Fruit fly (Drosophila melanogaster) whole organism, embryonic: ENCODE results near the gene CG14282.

Source experiments
- Ada2b ChIP-seq: fragments of 200-800 bp; sonication (Bioruptor generic); IDR thresholded peaks from 2 replicates; pipeline ENCODE4 v1.3.6; 2022; ENCODE audit warnings: missing biosample characterization, missing genetic modification characterization
- Blimp-1 ChIP-seq: fragments of 200-800 bp; sonication (Bioruptor generic); optimal IDR thresholded peaks from 3 replicates; lab custom pipeline; 2018; ENCODE audit warnings: missing biosample characterization, missing genetic modification characterization, mild to moderate bottlenecking, moderate library complexity, missing genetic modification reagents
- BtbVII ChIP-seq: fragments of 200-800 bp; sonication (Bioruptor generic); optimal IDR thresholded peaks from 3 replicates; lab custom pipeline; 2017; ENCODE audit warnings: missing biosample characterization, mild to moderate bottlenecking, missing genetic modification characterization
- Bteb2 ChIP-seq: fragments of 200-800 bp; sonication (Bioruptor generic); optimal IDR thresholded peaks from 2 replicates; lab custom pipeline; 2016; ENCODE audit warnings: missing biosample characterization, missing genetic modification characterization
- CG1024 ChIP-seq: fragments of 200-800 bp; sonication (Bioruptor generic); IDR thresholded peaks from 2 replicates; pipeline ENCODE4 v1.3.6; 2022; ENCODE audit warnings: missing biosample characterization, missing genetic modification characterization
- CG10267 ChIP-seq: fragments of 200-800 bp; sonication (Bioruptor generic); optimal IDR thresholded peaks from 2 replicates; lab custom pipeline; 2018; ENCODE audit warnings: missing biosample characterization, mild to moderate bottlenecking, missing genetic modification characterization, moderate library complexity
- CG10543 ChIP-seq: fragments of 200-800 bp; sonication (Bioruptor generic); optimal IDR thresholded peaks from 3 replicates; lab custom pipeline; 2017; ENCODE audit warnings: missing biosample characterization, mild to moderate bottlenecking, missing genetic modification characterization, moderate library complexity
- CG12155 ChIP-seq: fragments of 200-800 bp; sonication (Bioruptor generic); optimal IDR thresholded peaks from 3 replicates; lab custom pipeline; 2016; ENCODE audit warnings: missing biosample characterization, missing genetic modification characterization
- CG1602 ChIP-seq: fragments of 200-800 bp; sonication (Bioruptor generic); optimal IDR thresholded peaks from 3 replicates; lab custom pipeline; 2016; ENCODE audit warnings: missing biosample characterization, missing genetic modification characterization
- CG1603 ChIP-seq: fragments of 200-800 bp; sonication (Bioruptor generic); optimal IDR thresholded peaks from 2 replicates; lab custom pipeline; 2019; ENCODE audit warnings: missing biosample characterization, mild to moderate bottlenecking, missing genetic modification characterization, moderate library complexity
- CG16815 ChIP-seq: fragments of 200-800 bp; sonication (Bioruptor generic); optimal IDR thresholded peaks from 3 replicates; lab custom pipeline; 2017; ENCODE audit warnings: missing biosample characterization, mild to moderate bottlenecking, missing genetic modification characterization
- CG17328 ChIP-seq: fragments of 200-800 bp; sonication (Bioruptor generic); IDR thresholded peaks from 2 replicates; pipeline ENCODE4 v1.3.6; 2022; ENCODE audit warnings: missing biosample characterization, missing genetic modification characterization
- CG18476 ChIP-seq: fragments of 200-800 bp; sonication (Bioruptor generic); optimal IDR thresholded peaks from 2 replicates; lab custom pipeline; 2016; ENCODE audit warnings: missing biosample characterization, mild to moderate bottlenecking, missing genetic modification characterization
- CG18599 ChIP-seq: fragments of 200-800 bp; sonication (Bioruptor generic); optimal IDR thresholded peaks from 3 replicates; lab custom pipeline; 2017; ENCODE audit warnings: missing biosample characterization, missing genetic modification characterization, mild to moderate bottlenecking, moderate library complexity, missing genetic modification reagents
- CG18619 ChIP-seq: fragments of 200-800 bp; sonication (Bioruptor generic); optimal IDR thresholded peaks from 3 replicates; lab custom pipeline; 2017; ENCODE audit warnings: missing biosample characterization, mild to moderate bottlenecking, missing genetic modification characterization
- CG2889 ChIP-seq: fragments of 200-800 bp; sonication (Bioruptor generic); IDR thresholded peaks from 3 replicates; pipeline ENCODE4 v1.3.6; 2022; ENCODE audit warnings: missing biosample characterization, missing genetic modification characterization
- CG32772 ChIP-seq: fragments of 200-800 bp; sonication (Bioruptor generic); IDR thresholded peaks from 2 replicates; pipeline ENCODE4 v1.3.6; 2022; ENCODE audit warnings: missing biosample characterization, missing genetic modification characterization
- CG3726 ChIP-seq: fragments of 200-800 bp; sonication (Bioruptor generic); IDR thresholded peaks from 3 replicates; pipeline ENCODE4, ENCODE4 v1.3.6; 2022; ENCODE audit warnings: missing biosample characterization, missing genetic modification characterization
- CG6689 ChIP-seq: fragments of 200-800 bp; sonication (Bioruptor generic); IDR thresholded peaks from 2 replicates; pipeline ENCODE4 v1.3.6; 2022; ENCODE audit warnings: missing biosample characterization, missing genetic modification characterization
- CG8290 ChIP-seq, 3 experiments: fragments of 200-800 bp; sonication (Bioruptor generic); optimal IDR thresholded peaks; 2 replicates each; lab custom pipeline; 2016 to 2019; ENCODE audit warnings: missing biosample characterization in 3 of 3, missing genetic modification characterization in 3 of 3, mild to moderate bottlenecking in 2 of 3, moderate library complexity in 1 of 3
- CG8944 ChIP-seq: fragments of 200-800 bp; sonication (Bioruptor generic); optimal IDR thresholded peaks from 3 replicates; lab custom pipeline; 2016; ENCODE audit warnings: missing biosample characterization, missing genetic modification characterization
- Dp ChIP-seq: fragments of 200-800 bp; sonication (Bioruptor generic); optimal IDR thresholded peaks from 2 replicates; lab custom pipeline; 2018; ENCODE audit warnings: missing biosample characterization, mild to moderate bottlenecking, missing genetic modification characterization, moderate library complexity
- E2f2 ChIP-seq: fragments of 200-800 bp; sonication (Bioruptor generic); IDR thresholded peaks from 2 replicates; pipeline ENCODE4 v1.3.6; 2022; ENCODE audit warnings: missing biosample characterization, missing genetic modification characterization
- Fer1 ChIP-seq: fragments of 200-800 bp; sonication (Bioruptor generic); optimal IDR thresholded peaks from 2 replicates; lab custom pipeline; 2017; ENCODE audit warnings: missing biosample characterization, mild to moderate bottlenecking, missing genetic modification characterization
- Hmr ChIP-seq: fragments of 200-800 bp; sonication (Bioruptor generic); optimal IDR thresholded peaks from 3 replicates; lab custom pipeline; 2017; ENCODE audit warnings: mild to moderate bottlenecking, missing biosample characterization, missing genetic modification reagents, missing genetic modification characterization
- MESR4 ChIP-seq: fragments of 200-800 bp; sonication (Bioruptor generic); optimal IDR thresholded peaks from 2 replicates; lab custom pipeline; 2018; ENCODE audit warnings: missing biosample characterization, mild to moderate bottlenecking, missing genetic modification characterization, moderate library complexity
- Med ChIP-seq: fragments of 200-800 bp; sonication (Bioruptor generic); peaks from one replicate; lab custom pipeline; 2016; ENCODE audit warnings: missing biosample characterization, missing genetic modification characterization, mild to moderate bottlenecking, inconsistent platforms, moderate library complexity
- PHDP ChIP-seq: fragments of 200-800 bp; sonication (Bioruptor generic); optimal IDR thresholded peaks from 3 replicates; lab custom pipeline; 2018; ENCODE audit warnings: missing biosample characterization, mild to moderate bottlenecking, missing genetic modification characterization, moderate library complexity
- Six4 ChIP-seq: fragments of 200-800 bp; sonication (Bioruptor generic); optimal IDR thresholded peaks from 2 replicates; lab custom pipeline; 2016; ENCODE audit warnings: missing biosample characterization, missing genetic modification characterization
- Usf ChIP-seq: fragments of 200-800 bp; sonication (Bioruptor generic); optimal IDR thresholded peaks from 2 replicates; lab custom pipeline; 2017; ENCODE audit warnings: missing genotype, missing biosample characterization, missing genetic modification characterization
- ato ChIP-seq: fragments of 200-800 bp; sonication (Bioruptor generic); IDR thresholded peaks from 2 replicates; pipeline ENCODE4 v1.3.6; 2022; ENCODE audit warnings: missing biosample characterization, missing genetic modification characterization; ENCODE audit not compliant: partially characterized antibody
- bab2 ChIP-seq: fragments of 200-800 bp; sonication (Bioruptor generic); optimal IDR thresholded peaks from 2 replicates; lab custom pipeline; 2016; ENCODE audit warnings: missing biosample characterization, missing genetic modification characterization
- bbx ChIP-seq: fragments of 200-800 bp; sonication (Bioruptor generic); IDR thresholded peaks from 2 replicates; pipeline ENCODE4 v1.3.6; 2022; ENCODE audit warnings: missing biosample characterization, missing genetic modification characterization; ENCODE audit not compliant: partially characterized antibody
- crp ChIP-seq, 2 experiments: fragments of 200-800 bp; sonication (Bioruptor generic); optimal IDR thresholded peaks; 2 replicates in 1 of 2; 3 replicates in 1 of 2; lab custom pipeline; 2017; ENCODE audit warnings: missing biosample characterization in 2 of 2, missing genetic modification characterization in 2 of 2, mild to moderate bottlenecking in 1 of 2, moderate library complexity in 1 of 2
- dpn ChIP-seq, 2 experiments: fragments of 200-800 bp; sonication (Bioruptor generic); optimal IDR thresholded peaks; 3 replicates each; lab custom pipeline; 2016; ENCODE audit warnings: missing biosample characterization in 2 of 2, missing genetic modification characterization in 2 of 2
- gcm ChIP-seq: fragments of 200-800 bp; sonication (Bioruptor generic); optimal IDR thresholded peaks from 2 replicates; lab custom pipeline; 2019; ENCODE audit warnings: missing biosample characterization, mild to moderate bottlenecking, missing genetic modification characterization, moderate library complexity
- kni ChIP-seq: fragments of 200-800 bp; sonication (Bioruptor generic); optimal IDR thresholded peaks from 3 replicates; lab custom pipeline; 2017; ENCODE audit warnings: mild to moderate bottlenecking, missing biosample characterization, missing genetic modification reagents, missing genetic modification characterization
- mirr ChIP-seq: fragments of 200-800 bp; sonication (Bioruptor generic); optimal IDR thresholded peaks from 3 replicates; lab custom pipeline; 2018; ENCODE audit warnings: missing biosample characterization, mild to moderate bottlenecking, missing genetic modification characterization
- pho ChIP-seq: fragments of 200-800 bp; sonication (Bioruptor generic); optimal IDR thresholded peaks from 2 replicates; lab custom pipeline; 2016; ENCODE audit warnings: missing biosample characterization, missing genetic modification characterization
- ranshi ChIP-seq: fragments of 200-800 bp; sonication (Bioruptor generic); IDR thresholded peaks from 2 replicates; pipeline ENCODE4 v1.3.6; 2022; ENCODE audit warnings: missing biosample characterization, missing genetic modification characterization
- scrt ChIP-seq: fragments of 200-800 bp; sonication (Bioruptor generic); optimal IDR thresholded peaks from 2 replicates; lab custom pipeline; 2018; ENCODE audit warnings: missing biosample characterization, mild to moderate bottlenecking, missing genetic modification characterization, moderate library complexity
- sd ChIP-seq: fragments of 200-800 bp; sonication (Bioruptor generic); optimal IDR thresholded peaks from 3 replicates; lab custom pipeline; 2018; ENCODE audit warnings: missing biosample characterization, mild to moderate bottlenecking, missing genetic modification characterization, moderate library complexity
- shn ChIP-seq: fragments of 200-800 bp; sonication (Bioruptor generic); optimal IDR thresholded peaks from 3 replicates; lab custom pipeline; 2016; ENCODE audit warnings: missing biosample characterization, missing genetic modification characterization
- sisA ChIP-seq: fragments of 200-800 bp; sonication (Bioruptor generic); IDR thresholded peaks from 2 replicates; pipeline ENCODE4 v1.3.6; 2022; ENCODE audit warnings: missing biosample characterization, missing genetic modification characterization
- slp2 ChIP-seq: fragments of 200-800 bp; sonication (Bioruptor generic); optimal IDR thresholded peaks from 2 replicates; lab custom pipeline; 2016; ENCODE audit warnings: missing biosample characterization, missing genetic modification characterization
- sug ChIP-seq: fragments of 200-800 bp; optimal IDR thresholded peaks from 2 replicates; lab custom pipeline; 2019; ENCODE audit warnings: missing biosample characterization, mild to moderate bottlenecking, missing genetic modification characterization, moderate library complexity
- tgo ChIP-seq: fragments of 200-800 bp; sonication (Bioruptor generic); IDR thresholded peaks from 3 replicates; pipeline ENCODE4 v1.3.6; 2022; ENCODE audit warnings: missing biosample characterization, missing genetic modification characterization
- trem ChIP-seq: fragments of 200-800 bp; optimal IDR thresholded peaks from 3 replicates; lab custom pipeline; 2019; ENCODE audit warnings: missing biosample characterization, mild to moderate bottlenecking, missing genetic modification characterization, moderate library complexity

Gene CG14282

DNA sequence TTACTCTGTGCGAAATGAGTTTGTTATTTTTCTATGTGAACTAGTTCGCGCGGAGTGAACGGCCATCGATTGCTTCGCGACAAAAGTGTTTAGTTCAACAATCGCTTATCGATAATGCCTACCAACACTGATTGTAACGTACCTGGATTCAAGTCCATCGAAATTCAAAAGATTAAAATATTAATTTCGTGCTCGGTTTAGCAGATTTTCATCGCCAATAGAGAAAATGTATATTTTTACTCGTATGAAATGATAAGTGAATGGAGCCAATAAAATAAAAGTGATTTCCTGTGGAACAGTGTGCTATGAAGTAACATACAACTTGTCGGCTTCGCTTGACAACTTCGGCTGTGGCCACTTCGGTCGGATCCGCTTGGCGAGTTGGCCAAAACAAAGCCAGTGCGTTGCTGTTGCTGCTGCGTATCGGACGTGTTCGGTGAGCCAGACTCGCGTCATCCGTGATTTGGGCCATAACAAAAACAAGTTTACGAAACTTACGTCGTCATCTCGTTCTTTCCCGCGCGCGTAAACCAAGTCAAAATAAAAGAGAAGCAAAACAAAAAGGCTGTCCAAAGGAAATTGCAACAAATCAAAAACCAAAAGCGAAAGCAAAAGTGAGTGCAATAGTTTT, 3.6 kb downstream of the CG14282 start, which contains the start of the genes CG5555 and myd (continued):
- TF ChIP-seq CG17328 (GFP tag; lab: Robert Waterston, UW), result peak; percentile 53
- TF ChIP-seq bab2 (GFP tag; lab: Kevin White, UChicago), result peak; percentile 27
- TF ChIP-seq mirr (GFP tag; lab: Kevin White, UChicago), result peak; percentile 21
- no peak for TF ChIP-seq Ada2b
- peak in 1 of 2 experiments; percentile 4 for TF ChIP-seq crp (GFP tag; optimal IDR thresholded peaks at IDR 0.05; lab: Kevin White, UChicago)
- peak; percentile 52 for TF ChIP-seq CG12155
- peak; percentile 21 for TF ChIP-seq CG18619 (GFP tag; lab: Kevin White, UChicago)
- TF ChIP-seq CG6689, result no peak
- peak; percentile 21 for TF ChIP-seq BtbVII (GFP tag; lab: Kevin White, UChicago)
- TF ChIP-seq Bteb2 (GFP tag; lab: Kevin White, UChicago), result peak; percentile 35
- no peak for TF ChIP-seq CG3726 (GFP tag; lab: Robert Waterston, UW)
- no peak for TF ChIP-seq CG1602 (GFP tag; lab: Kevin White, UChicago)
- no peak for TF ChIP-seq CG18476 (GFP tag; lab: Kevin White, UChicago)
- TF ChIP-seq CG1603, result peak; percentile 56
- TF ChIP-seq CG16815 (GFP tag; lab: Kevin White, UChicago), result no peak
- TF ChIP-seq dpn (GFP tag; optimal IDR thresholded peaks at IDR 0.05; lab: Kevin White, UChicago), result peak; percentile 40 to 50
- peak; percentile 64; the same call in 2 of the 3 replicates for TF ChIP-seq CG2889 (GFP tag; lab: Robert Waterston, UW)
- TF ChIP-seq kni (GFP tag; lab: Kevin White, UChicago), result peak; percentile 3
- peak; percentile 73 for TF ChIP-seq pho (GFP tag; lab: Kevin White, UChicago)
- TF ChIP-seq Med (GFP tag; lab: Kevin White, UChicago), result peak; percentile 93
- TF ChIP-seq MESR4 (GFP tag; lab: Kevin White, UChicago), result peak; percentile 53
- peak; percentile 5 for TF ChIP-seq gcm
- TF ChIP-seq Six4, result peak; percentile 2
- TF ChIP-seq slp2 (GFP tag; lab: Kevin White, UChicago), result peak; percentile 1
- TF ChIP-seq Fer1 (GFP tag; lab: Kevin White, UChicago), result peak; percentile 55
- TF ChIP-seq CG32772, result no peak
- TF ChIP-seq tgo (GFP tag; lab: Robert Waterston, UW), result peak; percentile 35; the same call in 2 of the 3 replicates
- no peak for TF ChIP-seq CG1024
- TF ChIP-seq CG10267 (tag; lab: Kevin White, UChicago), result peak; percentile 95
- TF ChIP-seq sd (tag; lab: Kevin White, UChicago), result peak; percentile 15
- TF ChIP-seq trem (tag; lab: Kevin White, UChicago), result peak; percentile 36
- peak; percentile 86 for TF ChIP-seq E2f2
- TF ChIP-seq sug (tag; lab: Kevin White, UChicago), result no peak
- TF ChIP-seq PHDP (tag; lab: Kevin White, UChicago), result peak; percentile 63
- TF ChIP-seq CG18599 (GFP tag; lab: Kevin White, UChicago), result peak; percentile 53
- TF ChIP-seq CG8944, result no peak
- TF ChIP-seq shn (GFP tag; lab: Kevin White, UChicago), result peak; percentile 13
- TF ChIP-seq CG8290 (GFP tag; optimal IDR thresholded peaks at IDR 0.05; lab: Kevin White, UChicago), result no peak
- peak in 1 of 2 experiments; percentile 63 for TF ChIP-seq CG8290 (tag; optimal IDR thresholded peaks at IDR 0.05; lab: Kevin White, UChicago)
- TF ChIP-seq Usf (GFP tag; lab: Kevin White, UChicago), result no peak
- TF ChIP-seq ranshi (GFP tag; lab: Robert Waterston, UW), result peak; percentile 30; the same call in 1 of the 2 replicates
- peak; percentile 27 for TF ChIP-seq Blimp-1 (GFP tag; lab: Kevin White, UChicago)
- peak; percentile 39 for TF ChIP-seq CG10543
- TF ChIP-seq ato (GFP tag; lab: Robert Waterston, UW), result peak; percentile 69; the same call in 1 of the 2 replicates
- TF ChIP-seq Hmr (GFP tag; lab: Kevin White, UChicago), result peak; percentile 60
- TF ChIP-seq Dp (GFP tag; lab: Kevin White, UChicago), result peak; percentile 80
- no peak for TF ChIP-seq sisA (GFP tag; lab: Robert Waterston, UW)
- TF ChIP-seq bbx, result peak; percentile 81
- TF ChIP-seq scrt (GFP tag; lab: Kevin White, UChicago), result peak; percentile 30
